Fruit fly (Drosophila melanogaster): ENCODE results near the gene NELF-B.

The NELF-B gene

dm6 chrX:7728251-7729164 is at the start of gene NELF-B, which contains the start of gene CG12155:
Gene NELF-B, minus strand, starts transcription at chrX:7728361.
Gene CG12155, plus strand, starts transcription at chrX:7728755.
- TF ChIP-seq noc (tag; optimal IDR thresholded peaks at IDR 0.05): no peak

dm6 chrX:7777905-7778304 is 49.7 kb upstream of the NELF-B start, which contains the start of gene CG32718:
Gene CG32718, plus strand, starts transcription at chrX:7778205.
- no peak for TF ChIP-seq noc (tag; optimal IDR thresholded peaks at IDR 0.05)

- no peak for TF ChIP-seq noc (tag; optimal IDR thresholded peaks at IDR 0.05)
Measured at dm6 chrX:7768147-7768787, 40.1 kb upstream of the NELF-B start, which contains the start of gene CG34338. Gene CG34338, plus strand, starts transcription at chrX:7768737.

- TF ChIP-seq noc (tag; optimal IDR thresholded peaks at IDR 0.05): no peak
Measured at dm6 chrX:7764682-7765081, 36.5 kb upstream of the NELF-B start, which contains the start of gene Ir7a. Gene Ir7a, plus strand, starts transcription at chrX:7764982.

dm6 chrX:7746342-7746741 is 18.2 kb upstream of the NELF-B start:
- TF ChIP-seq noc (tag; optimal IDR thresholded peaks at IDR 0.05): no peak

- no peak for TF ChIP-seq noc (tag; optimal IDR thresholded peaks at IDR 0.05)
Measured at dm6 chrX:7744036-7744435, 15.9 kb upstream of the NELF-B start.

dm6 chrX:7737156-7737771 is 9.1 kb upstream of the NELF-B start:
- TF ChIP-seq noc (tag; optimal IDR thresholded peaks at IDR 0.05): no peak

- no peak for TF ChIP-seq noc (tag; optimal IDR thresholded peaks at IDR 0.05)
Measured at dm6 chrX:7736593-7736992, 8.4 kb upstream of the NELF-B start, which contains the start of gene Tom40. Gene Tom40, plus strand, starts transcription at chrX:7736893.

dm6 chrX:7735262-7735661 is 7.1 kb upstream of the NELF-B start:
- TF ChIP-seq noc (tag; optimal IDR thresholded peaks at IDR 0.05): no peak

- TF ChIP-seq noc (tag; optimal IDR thresholded peaks at IDR 0.05): peak; percentile 72
Measured at dm6 chrX:7734131-7734930, 6.2 kb upstream of the NELF-B start, which contains the start of the genes Pdp and Rab39. Gene Pdp, minus strand, starts transcription at chrX:7734651. Gene Rab39, plus strand, starts transcription at chrX:7734923.

- TF ChIP-seq noc (tag; optimal IDR thresholded peaks at IDR 0.05): no peak
Measured at dm6 chrX:7721905-7722304, 6.3 kb downstream of the NELF-B start, which contains the start of gene Hira. Gene Hira, plus strand, starts transcription at chrX:7722119.

dm6 chrX:7717832-7718231 is 10.3 kb downstream of the NELF-B start, which contains the start of gene CG15478:
Gene CG15478, minus strand, starts transcription at chrX:7717932.
- no peak for TF ChIP-seq noc (tag; optimal IDR thresholded peaks at IDR 0.05)

dm6 chrX:7715433-7715832 is 12.7 kb downstream of the NELF-B start:
- no peak for TF ChIP-seq noc (tag; optimal IDR thresholded peaks at IDR 0.05)

dm6 chrX:7710439-7711154 is 17.6 kb downstream of the NELF-B start:
- TF ChIP-seq noc (tag; optimal IDR thresholded peaks at IDR 0.05): no peak

Measured in whole organism, larva.